Fruit fly (Drosophila melanogaster) whole organism, pupa: ENCODE measurements around the gene Ac13E.

ENCODE experiments used
- CG10348 ChIP-seq: fragments of 200-800 bp; sonication (Bioruptor generic); IDR thresholded peaks from 2 replicates; pipeline ENCODE4 v1.3.6; 2022; ENCODE audit warnings: missing biosample characterization, missing genetic modification characterization
- CG12605 ChIP-seq: fragments of 200-800 bp; sonication (Bioruptor generic); IDR thresholded peaks from 2 replicates; pipeline ENCODE4 v1.3.6; 2022; ENCODE audit warnings: missing biosample characterization, missing genetic modification characterization
- CG13204 ChIP-seq: fragments of 200-800 bp; sonication (Bioruptor generic); optimal IDR thresholded peaks from 2 replicates; lab custom pipeline; 2018; ENCODE audit warnings: missing biosample characterization, mild to moderate bottlenecking, missing genetic modification characterization, moderate library complexity
- CG14655 ChIP-seq: fragments of 200-800 bp; sonication (Bioruptor generic); optimal IDR thresholded peaks from 3 replicates; lab custom pipeline; 2017; ENCODE audit warnings: mild to moderate bottlenecking, missing biosample characterization, missing genetic modification reagents, missing genetic modification characterization
- CG15710 ChIP-seq: fragments of 200-800 bp; sonication (Bioruptor generic); optimal IDR thresholded peaks from 2 replicates; lab custom pipeline; 2018; ENCODE audit warnings: missing biosample characterization, mild to moderate bottlenecking, missing genetic modification characterization, moderate library complexity
- CG17806 ChIP-seq: fragments of 200-800 bp; sonication (Bioruptor generic); optimal IDR thresholded peaks from 2 replicates; lab custom pipeline; 2018; ENCODE audit warnings: missing biosample characterization, mild to moderate bottlenecking, missing genetic modification characterization, moderate library complexity
- CG32121 ChIP-seq: fragments of 200-800 bp; sonication (Bioruptor generic); IDR thresholded peaks from 2 replicates; pipeline ENCODE4 v1.3.6; 2022; ENCODE audit warnings: missing biosample characterization, missing genetic modification characterization
- CG34367 ChIP-seq: fragments of 200-800 bp; sonication (Bioruptor generic); optimal IDR thresholded peaks from 2 replicates; lab custom pipeline; 2018; ENCODE audit warnings: missing biosample characterization, mild to moderate bottlenecking, missing genetic modification characterization
- CG4496 ChIP-seq: fragments of 200-800 bp; sonication (Bioruptor generic); IDR thresholded peaks from 3 replicates; pipeline ENCODE4 v1.3.6; 2022; ENCODE audit warnings: missing biosample characterization, missing genetic modification characterization
- CG8159 ChIP-seq: fragments of 200-800 bp; sonication (Bioruptor generic); optimal IDR thresholded peaks from 3 replicates; lab custom pipeline; 2018; ENCODE audit warnings: missing biosample characterization, mild to moderate bottlenecking, missing genetic modification characterization, moderate library complexity
- CG8301 ChIP-seq: fragments of 200-800 bp; sonication (Bioruptor generic); optimal IDR thresholded peaks from 2 replicates; lab custom pipeline; 2018; ENCODE audit warnings: missing biosample characterization, mild to moderate bottlenecking, missing genetic modification characterization
- CG9948 ChIP-seq: fragments of 200-800 bp; sonication (Bioruptor generic); optimal IDR thresholded peaks from 2 replicates; lab custom pipeline; 2018; ENCODE audit warnings: missing biosample characterization, mild to moderate bottlenecking, missing genetic modification characterization, moderate library complexity
- D1 ChIP-seq: fragments of 200-800 bp; sonication (Bioruptor generic); optimal IDR thresholded peaks from 2 replicates; lab custom pipeline; 2018; ENCODE audit warnings: missing biosample characterization, mild to moderate bottlenecking, missing genetic modification characterization, moderate library complexity
- EcR ChIP-seq: fragments of 200-800 bp; sonication (Bioruptor generic); optimal IDR thresholded peaks from 3 replicates; lab custom pipeline; 2019; ENCODE audit warnings: missing biosample characterization, missing genetic modification characterization, mild to moderate bottlenecking, moderate library complexity, missing genetic modification reagents
- Ets98B ChIP-seq: fragments of 200-800 bp; sonication (Bioruptor generic); IDR thresholded peaks from 2 replicates; pipeline ENCODE4 v1.3.6; 2022; ENCODE audit warnings: missing biosample characterization, missing genetic modification characterization
- Pif1A ChIP-seq: fragments of 200-800 bp; sonication (Bioruptor generic); optimal IDR thresholded peaks from 3 replicates; lab custom pipeline; 2016; ENCODE audit warnings: missing biosample characterization, missing genetic modification characterization
- Pif1B ChIP-seq: fragments of 200-800 bp; sonication (Bioruptor generic); optimal IDR thresholded peaks from 3 replicates; lab custom pipeline; 2016; ENCODE audit warnings: missing biosample characterization, missing genetic modification characterization
- Snoo ChIP-seq: fragments of 200-800 bp; sonication (Bioruptor generic); optimal IDR thresholded peaks from 3 replicates; lab custom pipeline; 2017; ENCODE audit warnings: missing biosample characterization, mild to moderate bottlenecking, missing genetic modification characterization, inconsistent platforms
- fd96Ca ChIP-seq: fragments of 200-800 bp; sonication (Bioruptor generic); IDR thresholded peaks from 3 replicates; pipeline ENCODE4 v1.3.6; 2022; ENCODE audit warnings: missing biosample characterization, missing genetic modification characterization
- gl ChIP-seq: fragments of 200-800 bp; sonication (Bioruptor generic); optimal IDR thresholded peaks from 2 replicates; lab custom pipeline; 2018; ENCODE audit warnings: missing biosample characterization, mild to moderate bottlenecking, missing genetic modification characterization
- rn ChIP-seq: fragments of 200-800 bp; sonication (Bioruptor generic); IDR thresholded peaks from 2 replicates; pipeline ENCODE4 v1.3.6; 2022; ENCODE audit warnings: missing biosample characterization, missing genetic modification characterization

Gene Ac13E

DNA sequence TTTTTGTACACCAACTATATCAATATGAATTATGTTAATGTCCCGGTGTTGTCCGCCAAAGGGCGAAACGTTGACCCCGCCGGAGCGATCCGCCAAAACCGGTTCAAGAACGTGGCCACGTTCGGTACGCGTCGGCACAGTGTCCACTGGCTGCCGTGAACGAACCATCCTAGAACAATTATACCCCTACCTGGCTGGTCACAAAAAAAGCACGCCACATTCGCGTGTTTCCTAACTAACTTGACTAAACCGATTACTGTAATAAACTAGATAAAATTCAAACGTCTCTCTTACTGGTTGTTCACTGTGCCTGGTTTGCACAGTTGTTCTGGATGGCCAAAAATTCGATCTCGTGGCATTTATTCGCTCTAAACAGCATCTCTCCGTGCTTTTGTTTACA lies 25.5 kb upstream of the Ac13E start:
- TF ChIP-seq gl (peak; percentile 87), CG34367 (peak; percentile 90), Pif1A (GFP tag; lab: Kevin White, UChicago) (peak; percentile 96), rn (GFP tag; lab: Robert Waterston, UW) (peak; percentile 79; the same call in 1 of the 2 replicates), CG15710 (peak; percentile 91), fd96Ca (GFP tag; lab: Robert Waterston, UW) (peak; percentile 96), CG13204 (GFP tag; lab: Kevin White, UChicago) (no peak), D1 (tag; lab: Kevin White, UChicago) (peak; percentile 61), CG14655 (no peak), Ets98B (GFP tag; lab: Robert Waterston, UW) (peak; percentile 93), CG8159 (tag; lab: Kevin White, UChicago) (peak; percentile 84), CG32121 (GFP tag; lab: Robert Waterston, UW) (peak; percentile 91), CG9948 (tag; lab: Kevin White, UChicago) (peak; percentile 89), CG17806 (tag; lab: Kevin White, UChicago) (peak; percentile 87), Snoo (tag; lab: Kevin White, UChicago) (peak; percentile 96), Pif1B (GFP tag; lab: Kevin White, UChicago) (peak; percentile 95), EcR (GFP tag; lab: Kevin White, UChicago) (peak; percentile 84), CG12605 (GFP tag; lab: Robert Waterston, UW) (peak; percentile 87), CG10348 (GFP tag; lab: Robert Waterston, UW) (peak; percentile 34; the same call in 1 of the 2 replicates), CG8301 (peak; percentile 92), CG4496 (GFP tag; lab: Robert Waterston, UW) (peak; percentile 97)

DNA sequence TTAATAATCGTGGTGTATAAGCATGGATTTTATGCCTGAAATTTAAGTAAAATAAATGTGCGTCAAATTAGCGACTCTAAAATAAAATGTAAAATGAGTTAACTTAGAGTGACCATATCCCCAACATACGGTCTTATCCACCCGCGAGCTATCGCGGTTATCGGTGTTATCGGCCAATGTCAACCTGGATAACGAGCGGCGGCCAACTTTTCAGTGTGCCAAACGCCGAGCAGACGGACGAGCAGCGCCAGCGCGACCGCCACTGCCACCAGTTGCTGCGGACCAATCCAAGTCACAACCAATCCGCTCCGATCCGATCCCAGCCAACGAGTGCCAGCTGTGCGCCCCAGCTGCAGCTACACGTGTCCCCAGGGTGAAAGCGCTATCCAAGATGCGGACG lies 24.0 kb upstream of the Ac13E start, which contains the start of the genes cerv and CG7872:
Gene cerv, minus strand, starts transcription at position 129 of the 400 bp plus-strand sequence.
Gene CG7872, plus strand, starts transcription at position 163 of the 400 bp plus-strand sequence.
- no peak for TF ChIP-seq Snoo (tag; lab: Kevin White, UChicago)
- peak; percentile 63; the same call in 2 of the 3 replicates for TF ChIP-seq CG4496 (GFP tag; lab: Robert Waterston, UW)

DNA sequence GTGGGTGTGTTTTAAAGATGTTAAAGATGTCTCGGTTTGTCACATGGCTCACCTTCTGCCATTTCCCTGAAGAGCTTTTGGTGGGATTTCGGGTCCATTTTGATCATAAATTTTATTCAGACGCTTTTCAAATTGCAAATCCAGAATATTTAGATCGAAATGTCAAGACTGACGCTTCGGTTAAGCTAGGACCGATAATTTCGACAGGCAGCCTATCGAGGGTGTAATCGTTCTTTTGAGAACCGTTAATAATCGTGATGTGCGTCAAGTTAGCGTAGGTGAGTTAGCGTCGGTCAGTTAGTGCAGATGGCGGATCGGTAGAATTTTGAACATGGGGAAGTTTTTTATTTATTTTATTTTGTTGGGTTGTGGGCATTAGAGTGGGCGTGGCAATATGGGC lies 21.5 kb upstream of the Ac13E start, which contains the start of gene CG42299:
Gene CG42299, minus strand, starts transcription at position 127 of the 400 bp plus-strand sequence.
- no peak for TF ChIP-seq EcR (GFP tag; lab: Kevin White, UChicago)
- no peak for TF ChIP-seq CG15710
- no peak for TF ChIP-seq CG4496 (GFP tag; lab: Robert Waterston, UW)
- TF ChIP-seq rn (GFP tag; lab: Robert Waterston, UW): no peak
- no peak for TF ChIP-seq CG14655
- TF ChIP-seq Ets98B (GFP tag; lab: Robert Waterston, UW): no peak
- TF ChIP-seq CG8159 (tag; lab: Kevin White, UChicago): no peak
- no peak for TF ChIP-seq CG10348 (GFP tag; lab: Robert Waterston, UW)
- TF ChIP-seq Snoo (tag; lab: Kevin White, UChicago): no peak

DNA sequence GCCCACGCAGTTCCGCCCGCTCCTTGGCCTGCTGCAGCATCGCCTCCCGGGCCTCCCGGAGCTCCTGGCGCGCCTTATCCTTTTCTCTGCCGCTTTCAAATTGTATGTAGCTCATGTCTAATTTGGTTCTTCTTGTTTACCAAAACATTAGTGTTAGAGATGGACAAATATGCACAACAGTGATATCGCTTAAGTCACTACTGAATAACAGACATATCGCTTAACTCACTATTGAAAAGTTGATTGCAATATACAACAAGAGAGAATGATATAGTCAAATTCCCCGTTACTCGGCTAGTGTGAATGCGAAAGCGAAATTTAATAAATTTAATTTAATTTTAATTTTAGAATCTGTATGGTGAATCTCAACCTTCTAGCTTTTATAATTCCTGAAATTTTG lies 20.3 kb upstream of the Ac13E start, which contains the start of gene CG9213:
Gene CG9213, minus strand, starts transcription at position 152 of the 400 bp plus-strand sequence.
- TF ChIP-seq fd96Ca (GFP tag; lab: Robert Waterston, UW): no peak
- 0 out of 3 replicates have a peak, but pooled peaks have one; percentile 28 for TF ChIP-seq CG4496 (GFP tag; lab: Robert Waterston, UW)

DNA sequence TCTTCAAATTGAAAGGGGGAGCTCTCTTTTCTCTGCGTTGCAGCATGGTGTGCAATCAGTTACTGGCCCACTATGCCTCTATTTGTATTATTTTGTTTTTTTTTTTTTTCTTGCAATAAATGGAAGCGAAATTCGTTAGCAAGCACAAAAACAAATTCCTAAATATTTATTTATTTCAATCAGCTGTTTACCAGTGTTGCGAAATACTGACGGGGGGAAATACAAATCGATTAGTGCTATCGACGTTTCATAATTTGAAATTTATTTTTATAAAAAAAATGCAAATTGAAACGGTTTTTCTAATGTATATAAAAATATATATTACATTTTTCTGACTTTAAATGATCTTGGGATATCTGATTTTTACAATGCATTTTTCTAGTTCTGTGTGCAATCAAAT lies 17.9 kb upstream of the Ac13E start, which contains the start of gene CG15643:
Gene CG15643, minus strand, starts transcription at position 211 of the 400 bp plus-strand sequence.
- TF ChIP-seq fd96Ca (GFP tag; lab: Robert Waterston, UW) (no peak), Snoo (tag; lab: Kevin White, UChicago) (no peak), Ets98B (GFP tag; lab: Robert Waterston, UW) (no peak), CG14655 (no peak), CG8301 (no peak), CG17806 (tag; lab: Kevin White, UChicago) (no peak), rn (GFP tag; lab: Robert Waterston, UW) (no peak), D1 (tag; lab: Kevin White, UChicago) (no peak), CG32121 (GFP tag; lab: Robert Waterston, UW) (no peak), CG15710 (no peak), CG8159 (tag; lab: Kevin White, UChicago) (no peak), CG12605 (GFP tag; lab: Robert Waterston, UW) (no peak), Pif1B (GFP tag; lab: Kevin White, UChicago) (no peak), EcR (GFP tag; lab: Kevin White, UChicago) (no peak), CG13204 (GFP tag; lab: Kevin White, UChicago) (no peak)
- TF ChIP-seq, all 21 proteins: peak for 0

DNA sequence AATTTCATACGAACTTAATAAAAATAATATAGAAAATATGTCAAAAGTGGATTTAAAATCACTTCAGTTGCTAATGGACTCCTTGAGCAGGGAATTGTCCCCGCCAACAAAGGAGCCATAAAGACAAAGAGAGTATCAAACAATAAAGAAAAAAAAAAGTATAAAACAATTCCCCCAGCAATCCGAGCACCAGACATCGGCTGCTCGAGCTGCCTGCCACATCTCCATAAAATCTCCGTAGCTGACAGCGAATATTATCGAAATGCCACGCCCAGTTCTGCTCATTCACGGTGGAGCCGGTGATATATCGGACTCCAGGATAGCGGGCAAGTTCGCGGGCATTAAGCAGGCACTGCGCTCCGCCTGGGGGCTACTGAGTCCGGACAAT lies 14.9 kb upstream of the Ac13E start, which contains the start of gene CG7860:
Gene CG7860, plus strand, starts transcription at position 11 of the 388 bp plus-strand sequence.
- peak; percentile 10 for TF ChIP-seq Pif1B (GFP tag; lab: Kevin White, UChicago)
- no peak for TF ChIP-seq CG17806 (tag; lab: Kevin White, UChicago)
- no peak for TF ChIP-seq CG32121 (GFP tag; lab: Robert Waterston, UW)
- TF ChIP-seq CG15710: peak; percentile 9
- TF ChIP-seq CG14655: no peak
- TF ChIP-seq gl: no peak
- TF ChIP-seq Snoo (tag; lab: Kevin White, UChicago): peak; percentile 39
